Fruit fly (Drosophila melanogaster): Measurements from ENCODE around the gene CG13284.
A peak's percentile ranks its signal among the peaks of the same experiment; 100 is the strongest.

The CG13284 gene

dm6 chr2L:16818335-16818973, 30.1 kb downstream of the CG13284 start (continued):
- TF ChIP-seq CG6854 (GFP tag; optimal IDR thresholded peaks at IDR 0.05) (no peak), corto (GFP tag; optimal IDR thresholded peaks at IDR 0.05) (no peak), tna (GFP tag; IDR thresholded peaks at IDR 0.05; ENCODE audit: partially characterized antibody) (no peak), CG10462 (GFP tag; optimal IDR thresholded peaks at IDR 0.05) (no peak), dysf (GFP tag; IDR thresholded peaks at IDR 0.05) (peak; percentile 34; the same call in 1 of the 3 replicates), PHDP (tag; optimal IDR thresholded peaks at IDR 0.05) (peak; percentile 21), Ravus (GFP tag; IDR thresholded peaks at IDR 0.05) (no peak), Ets65A (GFP tag) (no peak), eyg (GFP tag; optimal IDR thresholded peaks at IDR 0.05) (no peak), Spps (tag; optimal IDR thresholded peaks at IDR 0.05) (peak; percentile 22), zfh1 (GFP tag; IDR thresholded peaks at IDR 0.05) (0 out of 3 replicates have a peak, but pooled peaks have one; percentile 10), CG15073 (GFP tag; optimal IDR thresholded peaks at IDR 0.05) (no peak), Hr78 (GFP tag; optimal IDR thresholded peaks at IDR 0.05) (no peak), lilli (GFP tag; optimal IDR thresholded peaks at IDR 0.05) (no peak), CG14860 (GFP tag; IDR thresholded peaks at IDR 0.05; ENCODE audit: partially characterized antibody) (no peak), CG12391 (tag; optimal IDR thresholded peaks at IDR 0.05) (peak; percentile 32), stwl (tag; optimal IDR thresholded peaks at IDR 0.05) (no peak), al (GFP tag; IDR thresholded peaks at IDR 0.05) (no peak), CG32772 (GFP tag; IDR thresholded peaks at IDR 0.05) (peak; percentile 35; the same call in 1 of the 2 replicates), en (GFP tag; optimal IDR thresholded peaks at IDR 0.05) (no peak), fru (optimal IDR thresholded peaks at IDR 0.05) (no peak), so (GFP tag; IDR thresholded peaks at IDR 0.05) (no peak), CG8944 (GFP tag; optimal IDR thresholded peaks at IDR 0.05) (no peak), stc (GFP tag; IDR thresholded peaks at IDR 0.05) (no peak), slou (GFP tag; optimal IDR thresholded peaks at IDR 0.05) (no peak), Hr39 (optimal IDR thresholded peaks at IDR 0.05) (no peak), CG34224 (GFP tag; IDR thresholded peaks at IDR 0.05; ENCODE audit: partially characterized antibody) (no peak), CG15269 (tag; optimal IDR thresholded peaks at IDR 0.05) (peak; percentile 30), CG13296 (GFP tag; optimal IDR thresholded peaks at IDR 0.05) (no peak), wor (GFP tag; IDR thresholded peaks at IDR 0.05) (no peak), hbn (GFP tag; IDR thresholded peaks at IDR 0.05; ENCODE audit: partially characterized antibody) (no peak), ro (GFP tag; IDR thresholded peaks at IDR 0.05) (no peak), CG18011 (GFP tag; optimal IDR thresholded peaks at IDR 0.05) (no peak), Asciz (GFP tag; optimal IDR thresholded peaks at IDR 0.05) (peak; percentile 40), dmrt11E (tag; optimal IDR thresholded peaks at IDR 0.05) (peak; percentile 43), bigmax (GFP tag; optimal IDR thresholded peaks at IDR 0.05) (no peak), CG12769 (tag; optimal IDR thresholded peaks at IDR 0.05) (no peak), CG16815 (GFP tag; optimal IDR thresholded peaks at IDR 0.05) (no peak), CG7372 (GFP tag; IDR thresholded peaks at IDR 0.05) (no peak), HLHmδ (GFP tag; optimal IDR thresholded peaks at IDR 0.05) (no peak), onecut (GFP tag; IDR thresholded peaks at IDR 0.05) (no peak), Ada2b (GFP tag; IDR thresholded peaks at IDR 0.05) (no peak), fd96Cb (tag; optimal IDR thresholded peaks at IDR 0.05) (peak; percentile 37), CG7556 (GFP tag; optimal IDR thresholded peaks at IDR 0.05) (peak; percentile 2), CG11398 (GFP tag; optimal IDR thresholded peaks at IDR 0.05) (no peak), twi (tag; optimal IDR thresholded peaks at IDR 0.05) (no peak), sens-2 (GFP tag; IDR thresholded peaks at IDR 0.05) (no peak), Hmx (GFP tag; optimal IDR thresholded peaks at IDR 0.05) (no peak), crc (GFP tag; optimal IDR thresholded peaks at IDR 0.05) (peak; percentile 21), H15 (GFP tag; IDR thresholded peaks at IDR 0.05) (peak; percentile 21; the same call in 1 of the 3 replicates), Rfx (GFP tag; IDR thresholded peaks at IDR 0.05) (no peak)
